Fruit fly (Drosophila melanogaster) whole organism, adult: Measurements from ENCODE around the gene inaF-D.

Experiments used
- CG12768 ChIP-seq: fragments of 200-800 bp; sonication (Bioruptor generic); optimal IDR thresholded peaks from 2 replicates; lab custom pipeline; 2017; ENCODE audit warnings: missing biosample characterization, missing genetic modification characterization, mild to moderate bottlenecking, moderate library complexity, missing genetic modification reagents
- CG14711 ChIP-seq: fragments of 200-800 bp; sonication (Bioruptor generic); optimal IDR thresholded peaks from 2 replicates; lab custom pipeline; 2018; ENCODE audit warnings: missing biosample characterization, mild to moderate bottlenecking, missing genetic modification characterization, moderate library complexity
- CG33017 ChIP-seq: fragments of 200-800 bp; sonication (Bioruptor generic); optimal IDR thresholded peaks from 2 replicates; lab custom pipeline; 2018; ENCODE audit warnings: missing biosample characterization, mild to moderate bottlenecking, missing genetic modification characterization, moderate library complexity
- CG7101 ChIP-seq: fragments of 200-800 bp; sonication (Bioruptor generic); optimal IDR thresholded peaks from 2 replicates; lab custom pipeline; 2018; ENCODE audit warnings: missing biosample characterization, mild to moderate bottlenecking, missing genetic modification characterization, moderate library complexity
- Clk ChIP-seq: fragments of 200-800 bp; sonication (Bioruptor generic); optimal IDR thresholded peaks from 2 replicates; lab custom pipeline; 2017; ENCODE audit warnings: missing biosample characterization, missing genetic modification characterization
- Crg-1 ChIP-seq: fragments of 200-800 bp; sonication (Bioruptor generic); optimal IDR thresholded peaks from 2 replicates; lab custom pipeline; 2016; ENCODE audit warnings: missing biosample characterization, missing genetic modification characterization
- Hr96 ChIP-seq: fragments of 200-800 bp; sonication (Bioruptor generic); optimal IDR thresholded peaks from 2 replicates; lab custom pipeline; 2016; ENCODE audit warnings: missing biosample characterization, missing genetic modification characterization
- Mnt ChIP-seq: fragments of 200-800 bp; sonication (Bioruptor generic); optimal IDR thresholded peaks from 2 replicates; lab custom pipeline; 2016; ENCODE audit warnings: missing biosample characterization, mild to moderate bottlenecking, missing genetic modification characterization
- bab1 ChIP-seq: fragments of 200-800 bp; sonication (Bioruptor generic); optimal IDR thresholded peaks from 3 replicates; lab custom pipeline; 2019; ENCODE audit warnings: missing biosample characterization, mild to moderate bottlenecking, missing genetic modification characterization, moderate library complexity
- cic ChIP-seq: fragments of 200-800 bp; sonication (Bioruptor generic); optimal IDR thresholded peaks from 2 replicates; lab custom pipeline; 2017; ENCODE audit warnings: missing biosample characterization, mild to moderate bottlenecking, missing genetic modification characterization, moderate library complexity
- kay ChIP-seq: fragments of 200-800 bp; sonication (Bioruptor generic); peaks from one replicate; lab custom pipeline; 2016; ENCODE audit warnings: missing biosample characterization, missing genetic modification characterization, borderline replicate concordance
- ovo ChIP-seq: fragments of 200-800 bp; sonication (Bioruptor generic); optimal IDR thresholded peaks from 2 replicates; lab custom pipeline; 2016; ENCODE audit warnings: missing biosample characterization, missing genetic modification characterization
- pad ChIP-seq: fragments of 200-800 bp; sonication (Bioruptor generic); optimal IDR thresholded peaks from 3 replicates; lab custom pipeline; 2017; ENCODE audit warnings: missing biosample characterization, missing genetic modification characterization, mild to moderate bottlenecking, moderate library complexity, missing genetic modification reagents
- tj ChIP-seq: fragments of 200-800 bp; sonication (Bioruptor generic); optimal IDR thresholded peaks from 3 replicates; lab custom pipeline; 2017; ENCODE audit warnings: missing biosample characterization, mild to moderate bottlenecking, missing genetic modification characterization, moderate library complexity

dm6 chrX:11717892-11718291 lies 11.0 kb downstream of the inaF-D start:
- TF ChIP-seq kay (GFP tag; lab: Kevin White, UChicago) (no peak), bab1 (GFP tag; lab: Kevin White, UChicago) (no peak), Crg-1 (GFP tag; lab: Kevin White, UChicago) (no peak), CG12768 (GFP tag; lab: Kevin White, UChicago) (no peak), pad (GFP tag; lab: Kevin White, UChicago) (no peak), CG7101 (tag; lab: Kevin White, UChicago) (no peak), tj (GFP tag; lab: Kevin White, UChicago) (no peak), Mnt (GFP tag; lab: Kevin White, UChicago) (no peak), CG14711 (tag; lab: Kevin White, UChicago) (no peak), Hr96 (no peak), ovo (no peak), cic (GFP tag; lab: Kevin White, UChicago) (no peak), Clk (GFP tag; lab: Kevin White, UChicago) (no peak), CG33017 (tag; lab: Kevin White, UChicago) (no peak)
